Fruit fly (Drosophila melanogaster) whole organism, embryonic: Measurements from ENCODE around the gene Gr93d.

Experiments
- Atf6 ChIP-seq: fragments of 200-800 bp; sonication (Bioruptor generic); IDR thresholded peaks from 2 replicates; pipeline ENCODE4 v1.3.6; 2022; ENCODE audit warnings: missing biosample characterization, missing genetic modification characterization
- Awh ChIP-seq: fragments of 200-800 bp; sonication (Bioruptor generic); IDR thresholded peaks from 2 replicates; pipeline ENCODE4, ENCODE4 v1.3.6; 2022; ENCODE audit warnings: missing biosample characterization, missing genetic modification characterization
- CG12659 ChIP-seq: fragments of 200-800 bp; sonication (Bioruptor generic); optimal IDR thresholded peaks from 3 replicates; lab custom pipeline; 2017; ENCODE audit warnings: mild to moderate bottlenecking, missing biosample characterization, missing genetic modification reagents, missing genetic modification characterization
- CG12744 ChIP-seq: fragments of 200-800 bp; sonication (Bioruptor generic); optimal IDR thresholded peaks from 2 replicates; lab custom pipeline; 2016; ENCODE audit warnings: missing biosample characterization, missing genetic modification characterization
- CG15011 ChIP-seq: fragments of 200-800 bp; sonication (Bioruptor generic); optimal IDR thresholded peaks from 3 replicates; lab custom pipeline; 2018; ENCODE audit warnings: missing biosample characterization, mild to moderate bottlenecking, missing genetic modification characterization
- CG1603 ChIP-seq: fragments of 200-800 bp; sonication (Bioruptor generic); optimal IDR thresholded peaks from 2 replicates; lab custom pipeline; 2019; ENCODE audit warnings: missing biosample characterization, mild to moderate bottlenecking, missing genetic modification characterization, moderate library complexity
- CG16813 ChIP-seq: fragments of 200-800 bp; sonication (Bioruptor generic); IDR thresholded peaks from 3 replicates; pipeline ENCODE4 v1.3.6; 2022; ENCODE audit warnings: missing biosample characterization, missing genetic modification characterization; ENCODE audit not compliant: partially characterized antibody
- CG2120 ChIP-seq: fragments of 200-800 bp; sonication (Bioruptor generic); optimal IDR thresholded peaks from 3 replicates; lab custom pipeline; 2016; ENCODE audit warnings: missing biosample characterization, missing genetic modification characterization
- CG2199 ChIP-seq: fragments of 200-800 bp; sonication (Bioruptor generic); IDR thresholded peaks from 3 replicates; pipeline ENCODE4 v1.3.6; 2022; ENCODE audit warnings: missing biosample characterization, missing genetic modification characterization
- CG31441 ChIP-seq: fragments of 200-800 bp; sonication (Bioruptor generic); IDR thresholded peaks from 2 replicates; pipeline ENCODE4 v1.3.6; 2022; ENCODE audit warnings: missing biosample characterization, missing genetic modification characterization
- CG33557 ChIP-seq: fragments of 200-800 bp; sonication (Bioruptor generic); optimal IDR thresholded peaks from 2 replicates; lab custom pipeline; 2019; ENCODE audit warnings: missing biosample characterization, mild to moderate bottlenecking, missing genetic modification characterization, moderate library complexity
- CG34422 ChIP-seq: fragments of 200-800 bp; sonication (Bioruptor generic); IDR thresholded peaks from 3 replicates; pipeline ENCODE4 v1.3.6; 2022; ENCODE audit warnings: missing biosample characterization, missing genetic modification characterization
- CG4282 ChIP-seq: fragments of 200-800 bp; sonication (Bioruptor generic); optimal IDR thresholded peaks from 2 replicates; lab custom pipeline; 2016; ENCODE audit warnings: missing biosample characterization, missing genetic modification characterization
- CG4328 ChIP-seq: fragments of 200-800 bp; sonication (Bioruptor generic); optimal IDR thresholded peaks from 3 replicates; lab custom pipeline; 2017; ENCODE audit warnings: missing biosample characterization, missing genetic modification reagents, missing genetic modification characterization
- CG4820 ChIP-seq: fragments of 200-800 bp; sonication (Bioruptor generic); optimal IDR thresholded peaks from 3 replicates; lab custom pipeline; 2016; ENCODE audit warnings: missing biosample characterization, missing genetic modification characterization
- CG7372 ChIP-seq: fragments of 200-800 bp; sonication (Bioruptor generic); IDR thresholded peaks from 2 replicates; pipeline ENCODE4 v1.3.6; 2022; ENCODE audit warnings: missing biosample characterization, missing genetic modification characterization
- D19B ChIP-seq: fragments of 200-800 bp; sonication (Bioruptor generic); optimal IDR thresholded peaks from 2 replicates; lab custom pipeline; 2017; ENCODE audit warnings: missing biosample characterization, mild to moderate bottlenecking, missing genetic modification characterization
- Dek ChIP-seq: fragments of 200-800 bp; sonication (Bioruptor generic); optimal IDR thresholded peaks from 3 replicates; lab custom pipeline; 2019; ENCODE audit warnings: missing biosample characterization, mild to moderate bottlenecking, missing genetic modification characterization, moderate library complexity
- Doc3 ChIP-seq: fragments of 200-800 bp; sonication (Bioruptor generic); IDR thresholded peaks from 3 replicates; pipeline ENCODE4 v1.3.6; 2022; ENCODE audit warnings: missing biosample characterization, missing genetic modification characterization; ENCODE audit not compliant: partially characterized antibody
- Eip74EF ChIP-seq, 2 experiments: fragments of 200-800 bp in 1 of 2; fragments of >200 bp in 1 of 2; sonication (Bioruptor generic) in 1 of 2; optimal IDR thresholded peaks; 2 replicates each; lab custom pipeline; 2017 to 2019; ENCODE audit warnings: missing biosample characterization in 2 of 2, missing genetic modification characterization in 2 of 2, mild to moderate bottlenecking in 1 of 2, moderate library complexity in 1 of 2
- HmgD ChIP-seq: fragments of 200-800 bp; sonication (Bioruptor generic); optimal IDR thresholded peaks from 3 replicates; lab custom pipeline; 2016; ENCODE audit warnings: missing biosample characterization, missing genetic modification characterization
- Hmx ChIP-seq: fragments of 200-800 bp; sonication (Bioruptor generic); optimal IDR thresholded peaks from 2 replicates; lab custom pipeline; 2016; ENCODE audit warnings: missing biosample characterization, missing genetic modification characterization
- Lim3 ChIP-seq: fragments of 200-800 bp; sonication (Bioruptor generic); IDR thresholded peaks from 2 replicates; pipeline ENCODE4 v1.3.6; 2022; ENCODE audit warnings: missing biosample characterization, missing genetic modification characterization
- NK7.1 ChIP-seq: fragments of 200-800 bp; sonication (Bioruptor generic); optimal IDR thresholded peaks from 3 replicates; lab custom pipeline; 2016; ENCODE audit warnings: missing biosample characterization, missing genetic modification characterization
- Nf-YA ChIP-seq: fragments of 200-800 bp; sonication (Bioruptor generic); IDR thresholded peaks from 2 replicates; pipeline ENCODE4 v1.3.6; 2022; ENCODE audit warnings: missing biosample characterization, missing genetic modification characterization
- Spps ChIP-seq: fragments of 200-800 bp; sonication (Bioruptor generic); optimal IDR thresholded peaks from 2 replicates; lab custom pipeline; 2018; ENCODE audit warnings: missing biosample characterization, mild to moderate bottlenecking, missing genetic modification characterization
- Sry-δ ChIP-seq: fragments of 200-800 bp; sonication (Bioruptor generic); optimal IDR thresholded peaks from 2 replicates; lab custom pipeline; 2016; ENCODE audit warnings: missing biosample characterization, missing genetic modification characterization
- aop ChIP-seq: fragments of 200-800 bp; sonication (Bioruptor generic); IDR thresholded peaks from 2 replicates; pipeline ENCODE4 v1.3.6; 2022; ENCODE audit warnings: missing biosample characterization, missing genetic modification characterization
- ash1 ChIP-seq: fragments of 200-800 bp; sonication (Bioruptor generic); optimal IDR thresholded peaks from 2 replicates; lab custom pipeline; 2018; ENCODE audit warnings: missing biosample characterization, mild to moderate bottlenecking, missing genetic modification characterization
- gem ChIP-seq: fragments of 200-800 bp; sonication (Bioruptor generic); optimal IDR thresholded peaks from 2 replicates; lab custom pipeline; 2019; ENCODE audit warnings: missing biosample characterization, mild to moderate bottlenecking, missing genetic modification characterization, moderate library complexity
- gfzf ChIP-seq: fragments of 200-800 bp; sonication (Bioruptor generic); optimal IDR thresholded peaks from 2 replicates; lab custom pipeline; 2016; ENCODE audit warnings: missing biosample characterization, mild to moderate bottlenecking, missing genetic modification characterization, moderate library complexity
- hbn ChIP-seq: fragments of 200-800 bp; sonication (Bioruptor generic); IDR thresholded peaks from 2 replicates; pipeline ENCODE4 v1.3.6; 2022; ENCODE audit warnings: missing biosample characterization, missing genetic modification characterization; ENCODE audit not compliant: partially characterized antibody
- kni ChIP-seq: fragments of 200-800 bp; sonication (Bioruptor generic); optimal IDR thresholded peaks from 3 replicates; lab custom pipeline; 2017; ENCODE audit warnings: mild to moderate bottlenecking, missing biosample characterization, missing genetic modification reagents, missing genetic modification characterization
- knrl ChIP-seq: fragments of 200-800 bp; sonication (Bioruptor generic); IDR thresholded peaks from 3 replicates; pipeline ENCODE4 v1.3.6; 2022; ENCODE audit warnings: missing biosample characterization, missing genetic modification characterization; ENCODE audit not compliant: partially characterized antibody
- nmo ChIP-seq: fragments of 200-800 bp; sonication (Bioruptor generic); optimal IDR thresholded peaks from 2 replicates; lab custom pipeline; 2018; ENCODE audit warnings: missing biosample characterization, mild to moderate bottlenecking, missing genetic modification characterization, moderate library complexity
- oc ChIP-seq: fragments of 200-800 bp; sonication (Bioruptor generic); optimal IDR thresholded peaks from 2 replicates; lab custom pipeline; 2018; ENCODE audit warnings: missing biosample characterization, mild to moderate bottlenecking, missing genetic modification characterization, moderate library complexity
- pfk ChIP-seq: fragments of 200-800 bp; sonication (Bioruptor generic); optimal IDR thresholded peaks from 2 replicates; lab custom pipeline; 2018; ENCODE audit warnings: missing biosample characterization, mild to moderate bottlenecking, missing genetic modification characterization, moderate library complexity
- sc ChIP-seq, 3 experiments: fragments of >200 bp in 2 of 3; fragments of 200-800 bp in 1 of 3; sonication (Bioruptor generic) in 1 of 3; optimal IDR thresholded peaks; 2 replicates in 2 of 3; 3 replicates in 1 of 3; lab custom pipeline; 2017; ENCODE audit warnings: mild to moderate bottlenecking in 1 of 3, missing biosample characterization in 1 of 3, missing genetic modification characterization in 1 of 3, missing genetic modification reagents in 1 of 3
- sens ChIP-seq: fragments of 200-800 bp; sonication (Bioruptor generic); peaks from one replicate; lab custom pipeline; 2016; ENCODE audit warnings: missing biosample characterization, missing genetic modification characterization
- seq ChIP-seq: fragments of 200-800 bp; sonication (Bioruptor generic); IDR thresholded peaks from 2 replicates; pipeline ENCODE4 v1.3.6; 2022; ENCODE audit warnings: missing biosample characterization, missing genetic modification characterization
- so ChIP-seq: fragments of 200-800 bp; sonication (Bioruptor generic); IDR thresholded peaks from 3 replicates; pipeline ENCODE4 v1.3.6; 2022; ENCODE audit warnings: missing biosample characterization, missing genetic modification characterization
- stwl ChIP-seq: fragments of 200-800 bp; sonication (Bioruptor generic); optimal IDR thresholded peaks from 3 replicates; lab custom pipeline; 2018; ENCODE audit warnings: missing biosample characterization, mild to moderate bottlenecking, missing genetic modification characterization, moderate library complexity
- tin ChIP-seq: fragments of 200-800 bp; sonication (Bioruptor generic); optimal IDR thresholded peaks from 3 replicates; lab custom pipeline; 2016; ENCODE audit warnings: missing biosample characterization, missing genetic modification characterization
- tna ChIP-seq: fragments of 200-800 bp; sonication (Bioruptor generic); IDR thresholded peaks from 2 replicates; pipeline ENCODE4 v1.3.6; 2022; ENCODE audit warnings: missing biosample characterization, missing genetic modification characterization; ENCODE audit not compliant: partially characterized antibody
- wdn ChIP-seq: fragments of 200-800 bp; sonication (Bioruptor generic); IDR thresholded peaks from 2 replicates; pipeline ENCODE4 v1.3.6; 2022; ENCODE audit warnings: missing biosample characterization, missing genetic modification characterization
- wor ChIP-seq: fragments of 200-800 bp; sonication (Bioruptor generic); IDR thresholded peaks from 2 replicates; pipeline ENCODE4 v1.3.6; 2022; ENCODE audit warnings: missing biosample characterization, missing genetic modification characterization
- zfh1 ChIP-seq: fragments of 200-800 bp; sonication (Bioruptor generic); IDR thresholded peaks from 3 replicates; pipeline ENCODE4 v1.3.6; 2022; ENCODE audit warnings: missing biosample characterization, missing genetic modification characterization

The Gr93d gene

dm6 chr3R:21856098-21856872 lies 9.8 kb upstream of the Gr93d start, which contains the start of gene glec (continued):
- TF ChIP-seq oc (peak; percentile 71), nmo (GFP tag; lab: Kevin White, UChicago) (peak; percentile 45), CG4820 (no peak), CG4282 (GFP tag; lab: Kevin White, UChicago) (peak; percentile 26), CG2120 (GFP tag; lab: Kevin White, UChicago) (no peak), Atf6 (GFP tag; lab: Robert Waterston, UW) (peak; percentile 16; the same call in 1 of the 2 replicates), tin (GFP tag; lab: Kevin White, UChicago) (no peak), CG34422 (peak; percentile 65; the same call in 1 of the 3 replicates), seq (GFP tag; lab: Robert Waterston, UW) (peak; percentile 50; the same call in 1 of the 2 replicates), gfzf (GFP tag; lab: Kevin White, UChicago) (peak; percentile 92), CG4328 (GFP tag; lab: Kevin White, UChicago) (no peak), sens (GFP tag; lab: Kevin White, UChicago) (peak; percentile 88), CG31441 (GFP tag; lab: Robert Waterston, UW) (peak; percentile 28; the same call in 1 of the 2 replicates), CG15011 (GFP tag; lab: Kevin White, UChicago) (no peak), D19B (GFP tag; lab: Kevin White, UChicago) (no peak), Lim3 (GFP tag; lab: Robert Waterston, UW) (no peak), so (GFP tag; lab: Robert Waterston, UW) (peak; percentile 59; the same call in 1 of the 3 replicates), Awh (peak; percentile 5; the same call in 1 of the 2 replicates), Spps (tag; lab: Kevin White, UChicago) (no peak), zfh1 (GFP tag; lab: Robert Waterston, UW) (peak; percentile 74), CG12744 (GFP tag; lab: Kevin White, UChicago) (no peak), ash1 (GFP tag; lab: Kevin White, UChicago) (peak; percentile 86), CG7372 (GFP tag; lab: Robert Waterston, UW) (no peak; the same call in 1 of the 2 replicates), Sry-δ (GFP tag; lab: Kevin White, UChicago) (peak; percentile 3), stwl (tag; lab: Kevin White, UChicago) (peak; percentile 70), CG12659 (peak; percentile 25), CG2199 (GFP tag; lab: Robert Waterston, UW) (peak; percentile 86; the same call in 2 of the 3 replicates), knrl (GFP tag; lab: Robert Waterston, UW) (no peak; the same call in 2 of the 3 replicates), wor (GFP tag; lab: Robert Waterston, UW) (0 out of 2 replicates have a peak, but pooled peaks have one; percentile 28), Dek (tag; lab: Kevin White, UChicago) (peak; percentile 2), CG33557 (GFP tag; lab: Kevin White, UChicago) (peak; percentile 37), HmgD (GFP tag; lab: Kevin White, UChicago) (peak; percentile 77), kni (GFP tag; lab: Kevin White, UChicago) (peak; percentile 6), Doc3 (GFP tag; lab: Robert Waterston, UW) (0 out of 3 replicates have a peak, but pooled peaks have one; percentile 24), sc (optimal IDR thresholded peaks at IDR 0.05; lab: Kevin White, UChicago) (no peak), sc (GFP tag; optimal IDR thresholded peaks at IDR 0.05; lab: Kevin White, UChicago) (no peak), Hmx (GFP tag; lab: Kevin White, UChicago) (peak; percentile 65), aop (GFP tag; lab: Robert Waterston, UW) (no peak), NK7.1 (GFP tag; lab: Kevin White, UChicago) (no peak), Eip74EF (GFP tag; optimal IDR thresholded peaks at IDR 0.05; lab: Kevin White, UChicago) (peak in 1 of 2 experiments; percentile 17), Nf-YA (no peak), wdn (GFP tag; lab: Robert Waterston, UW) (no peak), gem (tag; lab: Kevin White, UChicago) (peak; percentile 66), tna (GFP tag; lab: Robert Waterston, UW) (peak; percentile 48; the same call in 1 of the 2 replicates), CG16813 (GFP tag; lab: Robert Waterston, UW) (peak; percentile 50; the same call in 2 of the 3 replicates), CG1603 (tag; lab: Kevin White, UChicago) (peak; percentile 57), pfk (GFP tag; lab: Kevin White, UChicago) (peak; percentile 53), hbn (GFP tag; lab: Robert Waterston, UW) (no peak)
